Worm (Caenorhabditis elegans): Measurements from ENCODE around the gene Y55F3BR.10.
A peak's percentile ranks its signal among the peaks of the same experiment; 100 is the strongest.

The Y55F3BR.10 gene

ce11 chrIV:826145-826544 lies 6.1 kb upstream of the Y55F3BR.10 start:
- TF ChIP-seq egrh-3 (GFP tag; IDR thresholded peaks at IDR 0.05) (no peak), madf-3 (GFP tag; IDR thresholded peaks at IDR 0.05) (no peak), lag-1 (GFP tag; IDR thresholded peaks at IDR 0.05) (no peak), mcd-1 (GFP tag; IDR thresholded peaks at IDR 0.05) (no peak), snpc-1.1 (tag; optimal IDR thresholded peaks at IDR 0.05; ENCODE audit: insufficient read depth) (no peak), egl-18 (GFP tag; IDR thresholded peaks at IDR 0.05) (no peak), repo-1 (tag; optimal IDR thresholded peaks at IDR 0.05) (no peak), madf-8 (GFP tag; conservative IDR thresholded peaks at IDR 0.05) (no peak), dpff-1 (tag; optimal IDR thresholded peaks at IDR 0.05) (no peak), sptf-2 (GFP tag; optimal IDR thresholded peaks at IDR 0.05) (no peak), die-1 (tag; optimal IDR thresholded peaks at IDR 0.05) (no peak), hsf-1 (GFP tag; IDR thresholded peaks at IDR 0.05) (no peak), F52B5.7 (tag; optimal IDR thresholded peaks at IDR 0.05) (no peak)

- TF ChIP-seq cebp-1 (GFP tag; IDR thresholded peaks at IDR 0.05) (no peak), cebp-1 (tag; optimal IDR thresholded peaks at IDR 0.05) (peak; percentile 39), snpc-4 (GFP tag; optimal IDR thresholded peaks at IDR 0.05) (no peak), snpc-4 (tag; optimal IDR thresholded peaks at IDR 0.05) (peak in 1 of 4 experiments; percentile 17), efl-1 (GFP tag; optimal IDR thresholded peaks at IDR 0.05) (no peak), lin-35 (GFP tag; optimal IDR thresholded peaks at IDR 0.05) (peak in 1 of 3 experiments; percentile 35), mcd-1 (GFP tag; IDR thresholded peaks at IDR 0.05) (peak; percentile 58), dpff-1 (tag; optimal IDR thresholded peaks at IDR 0.05) (no peak), somi-1 (GFP tag; optimal IDR thresholded peaks at IDR 0.05) (peak; percentile 7), mxl-1 (tag; optimal IDR thresholded peaks at IDR 0.05) (no peak), ets-4 (GFP tag; optimal IDR thresholded peaks at IDR 0.05) (no peak), ztf-3 (GFP tag; optimal IDR thresholded peaks at IDR 0.05) (no peak), hmg-1.2 (GFP tag; IDR thresholded peaks at IDR 0.05) (peak; percentile 80)
Measured at ce11 chrIV:828427-828826, 3.8 kb upstream of the Y55F3BR.10 start.

- TF ChIP-seq dpl-1 (GFP tag; optimal IDR thresholded peaks at IDR 0.05) (no peak), egl-18 (GFP tag; IDR thresholded peaks at IDR 0.05) (no peak), Y67H2A.10 (GFP tag; conservative IDR thresholded peaks at IDR 0.05) (no peak), let-607 (tag; optimal IDR thresholded peaks at IDR 0.05) (no peak), tlf-1 (GFP tag; optimal IDR thresholded peaks at IDR 0.05) (no peak), F52B5.7 (tag; optimal IDR thresholded peaks at IDR 0.05) (no peak), ceh-58 (GFP tag; IDR thresholded peaks at IDR 0.05) (no peak)
Measured at ce11 chrIV:829107-829506, 3.1 kb upstream of the Y55F3BR.10 start.

ce11 chrIV:829691-830090 lies 2.5 kb upstream of the Y55F3BR.10 start:
- TF ChIP-seq ceh-40 (GFP tag; IDR thresholded peaks at IDR 0.05), result no peak
- no peak for TF ChIP-seq ekl-4 (GFP tag; IDR thresholded peaks at IDR 0.05)
- no peak for TF ChIP-seq ceh-100 (GFP tag; IDR thresholded peaks at IDR 0.05)
- TF ChIP-seq madf-3 (GFP tag; IDR thresholded peaks at IDR 0.05), result no peak
- no peak for TF ChIP-seq ceh-91 (GFP tag; IDR thresholded peaks at IDR 0.05)
- no peak for TF ChIP-seq ztf-28 (GFP tag; IDR thresholded peaks at IDR 0.05)
- TF ChIP-seq zim-3 (tag; optimal IDR thresholded peaks at IDR 0.05), result no peak
- TF ChIP-seq lag-1 (GFP tag; IDR thresholded peaks at IDR 0.05), result no peak
- no peak for TF ChIP-seq sea-2 (GFP tag; IDR thresholded peaks at IDR 0.05)
- no peak for TF ChIP-seq hrde-1 (tag; optimal IDR thresholded peaks at IDR 0.05; ENCODE audit: borderline replicate concordance)
- TF ChIP-seq rpc-1 (optimal IDR thresholded peaks at IDR 0.05), result no peak
- no peak for TF ChIP-seq rpc-1 (tag; optimal IDR thresholded peaks at IDR 0.05)
- no peak for TF ChIP-seq egl-44 (GFP tag; IDR thresholded peaks at IDR 0.05)
- no peak for TF ChIP-seq ztf-22 (GFP tag; optimal IDR thresholded peaks at IDR 0.05)
- no peak for TF ChIP-seq sdz-38 (tag; optimal IDR thresholded peaks at IDR 0.05)
- TF ChIP-seq egl-18 (GFP tag; IDR thresholded peaks at IDR 0.05), result no peak
- TF ChIP-seq unc-130 (GFP tag; optimal IDR thresholded peaks at IDR 0.05), result no peak
- TF ChIP-seq madf-6 (GFP tag; IDR thresholded peaks at IDR 0.05), result peak; percentile 72
- TF ChIP-seq ets-4 (GFP tag; optimal IDR thresholded peaks at IDR 0.05), result no peak
- TF ChIP-seq lsl-1 (GFP tag; optimal IDR thresholded peaks at IDR 0.05), result peak; percentile 83
- TF ChIP-seq nfya-2 (GFP tag; IDR thresholded peaks at IDR 0.05), result no peak
- no peak for TF ChIP-seq Y67H2A.10 (GFP tag; conservative IDR thresholded peaks at IDR 0.05)
